Fruit fly (Drosophila melanogaster): ENCODE results near the gene CG43759.

DNA sequence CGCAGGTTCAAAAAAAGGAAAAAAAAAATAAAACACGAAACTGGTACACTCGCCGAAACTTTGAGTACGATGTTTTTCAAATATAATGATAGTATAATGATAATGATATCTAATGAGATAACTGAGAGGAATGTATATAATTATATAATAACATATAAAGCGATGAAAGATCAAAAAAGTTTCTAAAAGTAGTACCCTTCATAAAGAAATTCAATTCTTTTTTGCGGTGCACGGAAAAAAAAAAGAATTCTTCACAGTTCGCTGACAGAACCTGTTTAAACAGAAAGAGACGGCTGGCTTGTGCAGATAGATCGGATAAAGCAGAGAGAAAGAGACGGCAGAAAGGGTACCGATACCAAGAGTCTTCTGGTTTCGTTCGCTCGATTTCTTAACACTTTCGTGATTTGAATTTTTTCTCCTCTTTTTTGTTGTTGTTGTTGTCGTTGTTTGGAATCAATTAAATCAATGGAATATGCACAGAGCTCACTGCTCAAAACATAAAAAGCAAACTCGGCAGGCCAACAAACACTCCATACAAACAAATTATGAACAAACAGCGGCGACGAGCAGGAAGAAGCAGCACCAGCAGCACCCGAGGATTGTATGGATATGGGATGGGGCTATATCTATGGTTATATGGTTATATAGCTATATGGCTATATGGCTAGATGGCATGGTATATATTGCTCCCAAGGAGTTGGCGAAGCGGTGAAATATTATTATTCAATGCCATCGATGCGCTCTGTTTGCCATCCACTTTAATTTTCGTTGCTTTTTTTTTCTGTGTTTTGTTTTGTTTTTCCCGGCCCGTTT, 8.2 kb downstream of the CG43759 start:
- peak; percentile 54 for TF ChIP-seq CG32121 (GFP tag; IDR thresholded peaks at IDR 0.05)
- peak; percentile 77 for TF ChIP-seq CG4496 (GFP tag; IDR thresholded peaks at IDR 0.05)
- peak; percentile 68 for TF ChIP-seq gl (tag; optimal IDR thresholded peaks at IDR 0.05)
- peak; percentile 85 for TF ChIP-seq Pif1B (GFP tag; optimal IDR thresholded peaks at IDR 0.05)
- no peak for TF ChIP-seq CG10348 (GFP tag; IDR thresholded peaks at IDR 0.05)
- peak; percentile 42; the same call in 1 of the 2 replicates for TF ChIP-seq CG12605 (GFP tag; IDR thresholded peaks at IDR 0.05)
- TF ChIP-seq EcR (GFP tag; optimal IDR thresholded peaks at IDR 0.05) = peak; percentile 88
- TF ChIP-seq CG8301 (tag; optimal IDR thresholded peaks at IDR 0.05) = peak; percentile 68
- TF ChIP-seq CG14655 (GFP tag; optimal IDR thresholded peaks at IDR 0.05) = peak; percentile 86
- TF ChIP-seq CG9948 (tag; optimal IDR thresholded peaks at IDR 0.05) = peak; percentile 92
- TF ChIP-seq CG17806 (tag; optimal IDR thresholded peaks at IDR 0.05) = peak; percentile 80
